Worm (Caenorhabditis elegans) whole organism, L4 larva: ENCODE results near the gene F56A11.6.

Source experiments
- aly-2 ChIP-seq: sonication (generic microtip); optimal IDR thresholded peaks from 2 replicates; lab custom pipeline; 2018; ENCODE audit warnings: missing biosample characterization, missing genetic modification characterization
- attf-4 ChIP-seq: sonication (generic microtip); optimal IDR thresholded peaks from 3 replicates; lab custom pipeline; 2017; ENCODE audit warnings: missing biosample characterization, missing genetic modification characterization

ce11 chrIV:622989-623388 lies 41.0 kb upstream of the F56A11.6 start:
- TF ChIP-seq aly-2 (tag; lab: Kevin White, UChicago) (no peak), attf-4 (tag; lab: Kevin White, UChicago) (no peak)
